Worm (Caenorhabditis elegans): Measurements from ENCODE around the gene T06C12.9.
A peak's percentile ranks its signal among the peaks of the same experiment; 100 is the strongest.

Gene T06C12.9

ce11 chrV:15887708-15888295 lies 1.9 kb upstream of the T06C12.9 start:
- no peak for TF ChIP-seq ama-1 (optimal IDR thresholded peaks at IDR 0.05)
- TF ChIP-seq B0310.2 (tag; optimal IDR thresholded peaks at IDR 0.05), result no peak
- TF ChIP-seq aly-1 (tag; optimal IDR thresholded peaks at IDR 0.05), result no peak
- TF ChIP-seq tbx-37 (GFP tag; conservative IDR thresholded peaks at IDR 0.05), result no peak
- no peak for TF ChIP-seq hnd-1 (tag; optimal IDR thresholded peaks at IDR 0.05)
- TF ChIP-seq ceh-36 (tag; optimal IDR thresholded peaks at IDR 0.05), result no peak
- TF ChIP-seq F13C5.2 (tag; optimal IDR thresholded peaks at IDR 0.05), result no peak
- no peak for TF ChIP-seq ets-7 (tag; optimal IDR thresholded peaks at IDR 0.05)

- TF ChIP-seq hmg-4 (GFP tag; optimal IDR thresholded peaks at IDR 0.05) (no peak), hnd-1 (tag; optimal IDR thresholded peaks at IDR 0.05) (no peak), sea-1 (GFP tag; conservative IDR thresholded peaks at IDR 0.05) (no peak), F13C5.2 (tag; optimal IDR thresholded peaks at IDR 0.05) (no peak), tbx-37 (GFP tag; conservative IDR thresholded peaks at IDR 0.05) (no peak), scrt-1 (GFP tag; IDR thresholded peaks at IDR 0.05) (no peak), flt-1 (GFP tag; IDR thresholded peaks at IDR 0.05) (no peak), ama-1 (optimal IDR thresholded peaks at IDR 0.05) (no peak), aly-1 (tag; optimal IDR thresholded peaks at IDR 0.05) (no peak), ceh-13 (GFP tag; optimal IDR thresholded peaks at IDR 0.05) (no peak), hmbx-1 (tag; optimal IDR thresholded peaks at IDR 0.05) (no peak), ceh-36 (tag; optimal IDR thresholded peaks at IDR 0.05) (no peak), ets-7 (tag; optimal IDR thresholded peaks at IDR 0.05) (no peak), tra-4 (tag; optimal IDR thresholded peaks at IDR 0.05) (no peak)
These were observed 1.2 kb downstream of the T06C12.9 start, which contains the start of gene oac-42 for ce11 chrV:15884698-15885097. oac-42 (minus strand) TSS chrV:15884798.

- no peak for TF ChIP-seq hmg-4 (GFP tag; optimal IDR thresholded peaks at IDR 0.05)
- no peak for TF ChIP-seq pes-1 (GFP tag; IDR thresholded peaks at IDR 0.05)
- TF ChIP-seq ama-1 (optimal IDR thresholded peaks at IDR 0.05), result no peak
- no peak for TF ChIP-seq ceh-36 (tag; optimal IDR thresholded peaks at IDR 0.05)
- TF ChIP-seq aly-1 (tag; optimal IDR thresholded peaks at IDR 0.05), result no peak
- no peak for TF ChIP-seq sea-1 (GFP tag; conservative IDR thresholded peaks at IDR 0.05)
- TF ChIP-seq ets-7 (tag; optimal IDR thresholded peaks at IDR 0.05), result no peak
- no peak for TF ChIP-seq tbx-11 (GFP tag; IDR thresholded peaks at IDR 0.05)
- TF ChIP-seq hnd-1 (tag; optimal IDR thresholded peaks at IDR 0.05), result no peak
- TF ChIP-seq B0310.2 (tag; optimal IDR thresholded peaks at IDR 0.05), result no peak
These were observed 5.2 kb downstream of the T06C12.9 start for ce11 chrV:15880705-15881104.

ce11 chrV:15880033-15880432 lies 5.8 kb downstream of the T06C12.9 start:
- TF ChIP-seq aly-1 (tag; optimal IDR thresholded peaks at IDR 0.05), result no peak
- TF ChIP-seq ama-1 (optimal IDR thresholded peaks at IDR 0.05), result no peak
- TF ChIP-seq tbx-11 (GFP tag; IDR thresholded peaks at IDR 0.05), result no peak
- TF ChIP-seq ets-7 (tag; optimal IDR thresholded peaks at IDR 0.05), result no peak
- TF ChIP-seq scrt-1 (GFP tag; IDR thresholded peaks at IDR 0.05), result no peak
- no peak for TF ChIP-seq pes-1 (GFP tag; IDR thresholded peaks at IDR 0.05)
- TF ChIP-seq F13C5.2 (tag; optimal IDR thresholded peaks at IDR 0.05), result no peak
- TF ChIP-seq ceh-13 (GFP tag; optimal IDR thresholded peaks at IDR 0.05), result no peak
- no peak for TF ChIP-seq hmg-4 (GFP tag; optimal IDR thresholded peaks at IDR 0.05)
- TF ChIP-seq B0310.2 (tag; optimal IDR thresholded peaks at IDR 0.05), result no peak
- TF ChIP-seq hnd-1 (tag; optimal IDR thresholded peaks at IDR 0.05), result no peak
- TF ChIP-seq hmbx-1 (tag; optimal IDR thresholded peaks at IDR 0.05), result no peak
- TF ChIP-seq ceh-36 (tag; optimal IDR thresholded peaks at IDR 0.05), result no peak
- TF ChIP-seq flt-1 (GFP tag; IDR thresholded peaks at IDR 0.05), result no peak
- no peak for TF ChIP-seq tbx-37 (GFP tag; conservative IDR thresholded peaks at IDR 0.05)
- no peak for TF ChIP-seq sea-1 (GFP tag; conservative IDR thresholded peaks at IDR 0.05)
- no peak for TF ChIP-seq tra-4 (tag; optimal IDR thresholded peaks at IDR 0.05)

DNA sequence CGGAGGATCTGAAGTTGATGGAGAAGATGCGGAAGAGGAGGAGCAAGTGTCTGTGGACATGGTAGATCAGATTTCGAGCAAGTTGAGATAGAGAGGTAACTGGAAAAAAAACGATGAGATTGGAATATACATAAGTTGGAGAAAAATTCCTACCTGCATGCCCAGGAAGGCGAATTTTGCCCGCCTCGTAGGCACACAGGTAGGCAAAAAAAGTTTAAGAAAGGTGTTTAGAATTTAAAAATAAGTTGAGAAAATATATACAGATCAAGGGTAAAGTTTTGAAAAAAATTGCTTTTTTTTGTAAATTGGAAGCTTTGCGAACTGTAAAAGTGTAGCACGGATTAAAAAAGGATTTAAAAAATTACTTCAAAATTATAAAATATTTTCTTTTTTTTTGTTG lies 6.4 kb downstream of the T06C12.9 start, which contains the start of gene nhr-84:
nhr-84 (minus strand) TSS at position 101 of the 400 bp plus-strand sequence.
- TF ChIP-seq scrt-1 (GFP tag; IDR thresholded peaks at IDR 0.05) (no peak), tbx-37 (GFP tag; conservative IDR thresholded peaks at IDR 0.05) (no peak), hnd-1 (tag; optimal IDR thresholded peaks at IDR 0.05) (no peak), ama-1 (optimal IDR thresholded peaks at IDR 0.05) (no peak), F13C5.2 (tag; optimal IDR thresholded peaks at IDR 0.05) (no peak), tra-4 (tag; optimal IDR thresholded peaks at IDR 0.05) (no peak), B0310.2 (tag; optimal IDR thresholded peaks at IDR 0.05) (no peak), aly-1 (tag; optimal IDR thresholded peaks at IDR 0.05) (no peak), ceh-36 (tag; optimal IDR thresholded peaks at IDR 0.05) (no peak), ets-7 (tag; optimal IDR thresholded peaks at IDR 0.05) (no peak), sea-1 (GFP tag; conservative IDR thresholded peaks at IDR 0.05) (no peak), ceh-13 (GFP tag; optimal IDR thresholded peaks at IDR 0.05) (no peak)

DNA sequence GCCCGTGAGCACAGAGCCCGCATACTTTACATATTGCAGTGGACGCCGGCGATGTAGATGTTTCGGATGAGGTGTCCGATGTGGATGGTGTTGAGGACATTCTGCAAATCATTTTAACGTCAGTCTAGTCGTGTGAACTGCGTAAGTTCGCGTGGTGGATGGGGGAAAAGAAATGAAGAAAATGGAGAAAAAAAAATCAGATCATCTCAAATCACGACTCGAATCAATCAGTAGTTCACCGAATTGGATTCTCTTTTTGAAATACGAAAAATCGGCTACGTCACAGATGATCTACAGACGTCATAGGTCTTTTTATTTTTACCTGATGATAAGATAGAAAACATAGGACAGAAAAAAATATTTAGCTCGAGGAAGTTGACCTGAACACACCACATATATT lies 9.6 kb downstream of the T06C12.9 start, which contains the start of gene nhr-102:
nhr-102 (minus strand) TSS at position 101 of the 400 bp plus-strand sequence.
- TF ChIP-seq flt-1 (GFP tag; IDR thresholded peaks at IDR 0.05), result no peak
- TF ChIP-seq B0310.2 (tag; optimal IDR thresholded peaks at IDR 0.05), result no peak
- TF ChIP-seq sea-1 (GFP tag; conservative IDR thresholded peaks at IDR 0.05), result no peak

- TF ChIP-seq flt-1 (GFP tag; IDR thresholded peaks at IDR 0.05) (peak; percentile 100), hnd-1 (tag; optimal IDR thresholded peaks at IDR 0.05) (peak; percentile 96), F13C5.2 (tag; optimal IDR thresholded peaks at IDR 0.05) (peak; percentile 100), pes-1 (GFP tag; IDR thresholded peaks at IDR 0.05) (peak; percentile 99), tbx-37 (GFP tag; conservative IDR thresholded peaks at IDR 0.05) (peak; percentile 100), hmbx-1 (tag; optimal IDR thresholded peaks at IDR 0.05) (peak; percentile 94), ama-1 (optimal IDR thresholded peaks at IDR 0.05) (no peak), ets-7 (tag; optimal IDR thresholded peaks at IDR 0.05) (peak; percentile 97), sea-1 (GFP tag; conservative IDR thresholded peaks at IDR 0.05) (peak; percentile 99), B0310.2 (tag; optimal IDR thresholded peaks at IDR 0.05) (peak; percentile 99), scrt-1 (GFP tag; IDR thresholded peaks at IDR 0.05) (peak; percentile 100), tbx-11 (GFP tag; IDR thresholded peaks at IDR 0.05) (peak; percentile 100), ceh-36 (tag; optimal IDR thresholded peaks at IDR 0.05) (peak; percentile 98), aly-1 (tag; optimal IDR thresholded peaks at IDR 0.05) (peak; percentile 99), tra-4 (tag; optimal IDR thresholded peaks at IDR 0.05) (peak; percentile 98), hmg-4 (GFP tag; optimal IDR thresholded peaks at IDR 0.05) (peak; percentile 99), ceh-13 (GFP tag; optimal IDR thresholded peaks at IDR 0.05) (peak; percentile 99)
These were observed 12.1 kb downstream of the T06C12.9 start for ce11 chrV:15873762-15874161.
